Fruit fly (Drosophila melanogaster): ENCODE results near the gene CG15484.
A peak's percentile ranks its signal among the peaks of the same experiment; 100 is the strongest.

Gene CG15484

dm6 chr2L:12694823-12695420 is 12.6 kb downstream of the CG15484 start, which contains the start of the genes IFT43 and PICK1 (continued):
- TF ChIP-seq CG3065 (GFP tag; optimal IDR thresholded peaks at IDR 0.05) = no peak
- TF ChIP-seq Dll (GFP tag; IDR thresholded peaks at IDR 0.05; ENCODE audit: partially characterized antibody) = peak; percentile 83
- TF ChIP-seq phol (tag; optimal IDR thresholded peaks at IDR 0.05) = peak; percentile 61
- no peak for TF ChIP-seq emc (GFP tag; optimal IDR thresholded peaks at IDR 0.05)

- TF ChIP-seq HLH54F (GFP tag; optimal IDR thresholded peaks at IDR 0.05) (no peak), fu2 (GFP tag; optimal IDR thresholded peaks at IDR 0.05) (no peak), zf30C (GFP tag; optimal IDR thresholded peaks at IDR 0.05) (no peak), CG8478 (optimal IDR thresholded peaks at IDR 0.05) (no peak), crp (GFP tag; optimal IDR thresholded peaks at IDR 0.05) (no peak), CG6854 (GFP tag; optimal IDR thresholded peaks at IDR 0.05) (no peak), Tbp (GFP tag; optimal IDR thresholded peaks at IDR 0.05) (peak; percentile 6), CG14014 (GFP tag; IDR thresholded peaks at IDR 0.05) (no peak), sr (GFP tag; IDR thresholded peaks at IDR 0.05) (no peak), CG6791 (GFP tag; IDR thresholded peaks at IDR 0.05; ENCODE audit: partially characterized antibody) (0 out of 3 replicates have a peak, but pooled peaks have one; percentile 47), CG17359 (tag; optimal IDR thresholded peaks at IDR 0.05) (no peak), maf-S (GFP tag; optimal IDR thresholded peaks at IDR 0.05) (no peak), al (GFP tag; IDR thresholded peaks at IDR 0.05) (no peak), CG31365 (tag; optimal IDR thresholded peaks at IDR 0.05) (no peak), CG32767 (GFP tag; IDR thresholded peaks at IDR 0.05) (no peak), bbx (GFP tag; IDR thresholded peaks at IDR 0.05; ENCODE audit: partially characterized antibody) (peak; percentile 36; the same call in 1 of the 2 replicates), Camta (GFP tag; optimal IDR thresholded peaks at IDR 0.05) (no peak), CG17385 (GFP tag; optimal IDR thresholded peaks at IDR 0.05) (peak; percentile 93), CG31224 (GFP tag; IDR thresholded peaks at IDR 0.05) (no peak), Jarid2 (GFP tag; optimal IDR thresholded peaks at IDR 0.05) (no peak), Dll (GFP tag; IDR thresholded peaks at IDR 0.05; ENCODE audit: partially characterized antibody) (peak; percentile 46; the same call in 1 of the 4 replicates), CG1792 (GFP tag; optimal IDR thresholded peaks at IDR 0.05) (no peak), onecut (GFP tag; IDR thresholded peaks at IDR 0.05) (peak; percentile 38), eve (GFP tag; optimal IDR thresholded peaks at IDR 0.05) (no peak), en (GFP tag; optimal IDR thresholded peaks at IDR 0.05) (no peak), corto (GFP tag; optimal IDR thresholded peaks at IDR 0.05) (no peak), Antp (GFP tag; optimal IDR thresholded peaks at IDR 0.05) (no peak), hbn (GFP tag; IDR thresholded peaks at IDR 0.05; ENCODE audit: partially characterized antibody) (no peak), Dfd (GFP tag; optimal IDR thresholded peaks at IDR 0.05) (no peak), CG7357 (GFP tag; IDR thresholded peaks at IDR 0.05) (no peak), CG9727 (GFP tag; optimal IDR thresholded peaks at IDR 0.05) (no peak), CG17612 (GFP tag; IDR thresholded peaks at IDR 0.05) (no peak), trem (tag; optimal IDR thresholded peaks at IDR 0.05) (peak; percentile 30), Vsx1 (GFP tag; optimal IDR thresholded peaks at IDR 0.05) (no peak), Ssrp (tag; optimal IDR thresholded peaks at IDR 0.05) (no peak), Abd-B (GFP tag; optimal IDR thresholded peaks at IDR 0.05) (no peak), gt (GFP tag; IDR thresholded peaks at IDR 0.05) (no peak), Rx (GFP tag; IDR thresholded peaks at IDR 0.05) (no peak), Fer1 (GFP tag; optimal IDR thresholded peaks at IDR 0.05) (no peak), CG6654 (GFP tag; optimal IDR thresholded peaks at IDR 0.05) (no peak), Nf-YC (tag; optimal IDR thresholded peaks at IDR 0.05) (peak; percentile 1), HLH3B (GFP tag; IDR thresholded peaks at IDR 0.05) (no peak), dpn (GFP tag; optimal IDR thresholded peaks at IDR 0.05) (no peak), CG11093 (GFP tag; IDR thresholded peaks at IDR 0.05) (no peak)
Measured at dm6 chr2L:12692343-12693079, 15.0 kb downstream of the CG15484 start, which contains the start of the genes CCT4 and CG6153. Gene CCT4, minus strand, starts transcription at chr2L:12692934. Gene CG6153, plus strand, starts transcription at chr2L:12692993.

All from whole organism, embryonic.